Fruit fly (Drosophila melanogaster): ENCODE measurements around the gene mab-21.
A peak's percentile ranks its signal among the peaks of the same experiment; 100 is the strongest.

Gene mab-21

dm6 chrX:5968094-5968723, 44.8 kb downstream of the mab-21 start (continued):
- TF ChIP-seq tll (GFP tag; optimal IDR thresholded peaks at IDR 0.05) (no peak), Poxn (GFP tag; IDR thresholded peaks at IDR 0.05) (no peak), gsb-n (tag; optimal IDR thresholded peaks at IDR 0.05) (no peak), CG10209 (GFP tag; optimal IDR thresholded peaks at IDR 0.05) (no peak), CG3407 (GFP tag; optimal IDR thresholded peaks at IDR 0.05) (peak; percentile 8), lab (GFP tag; optimal IDR thresholded peaks at IDR 0.05) (no peak), emc (GFP tag; optimal IDR thresholded peaks at IDR 0.05) (no peak), CG9797 (GFP tag; optimal IDR thresholded peaks at IDR 0.05) (no peak), Dek (tag; optimal IDR thresholded peaks at IDR 0.05) (no peak), Doc2 (GFP tag; IDR thresholded peaks at IDR 0.05) (0 out of 2 replicates have a peak, but pooled peaks have one; percentile 15), odd (GFP tag; optimal IDR thresholded peaks at IDR 0.05) (no peak), mirr (GFP tag; optimal IDR thresholded peaks at IDR 0.05) (no peak), gt (GFP tag; IDR thresholded peaks at IDR 0.05) (no peak), CG18619 (GFP tag; optimal IDR thresholded peaks at IDR 0.05) (no peak), fu2 (GFP tag; optimal IDR thresholded peaks at IDR 0.05) (no peak), Ptx1 (GFP tag; IDR thresholded peaks at IDR 0.05) (peak; percentile 59), CG5953 (GFP tag; IDR thresholded peaks at IDR 0.05) (no peak), nerfin-2 (GFP tag; IDR thresholded peaks at IDR 0.05; ENCODE audit: partially characterized antibody) (no peak), CkIIα-i1 (GFP tag; IDR thresholded peaks at IDR 0.05) (no peak), CG9932 (GFP tag; IDR thresholded peaks at IDR 0.05) (no peak), Bgb (GFP tag; IDR thresholded peaks at IDR 0.05; ENCODE audit: partially characterized antibody) (no peak), E2f1 (GFP tag; IDR thresholded peaks at IDR 0.05) (0 out of 2 replicates have a peak, but pooled peaks have one; percentile 26), sd (tag; optimal IDR thresholded peaks at IDR 0.05) (no peak), Lpt (GFP tag; optimal IDR thresholded peaks at IDR 0.05) (no peak), CG13424 (tag; optimal IDR thresholded peaks at IDR 0.05) (no peak), CG4854 (GFP tag; optimal IDR thresholded peaks at IDR 0.05) (no peak), CG6854 (GFP tag; optimal IDR thresholded peaks at IDR 0.05) (no peak), zfh1 (GFP tag; IDR thresholded peaks at IDR 0.05) (peak; percentile 65), Fer1 (GFP tag; optimal IDR thresholded peaks at IDR 0.05) (no peak), crol (GFP tag; IDR thresholded peaks at IDR 0.05) (peak; percentile 47), H2.0 (GFP tag; IDR thresholded peaks at IDR 0.05) (0 out of 2 replicates have a peak, but pooled peaks have one; percentile 20), CG2129 (GFP tag; IDR thresholded peaks at IDR 0.05; ENCODE audit: partially characterized antibody) (no peak), Dip3 (GFP tag; optimal IDR thresholded peaks at IDR 0.05) (no peak), CG1603 (tag; optimal IDR thresholded peaks at IDR 0.05) (peak; percentile 69), hbn (GFP tag; IDR thresholded peaks at IDR 0.05; ENCODE audit: partially characterized antibody) (no peak), CHES-1-like (GFP tag; optimal IDR thresholded peaks at IDR 0.05) (no peak), NC2α (GFP tag; optimal IDR thresholded peaks at IDR 0.05) (no peak), CG33557 (GFP tag; optimal IDR thresholded peaks at IDR 0.05) (no peak), Dbx (GFP tag; IDR thresholded peaks at IDR 0.05) (no peak), btn (GFP tag; optimal IDR thresholded peaks at IDR 0.05) (no peak), Sox100B (GFP tag; optimal IDR thresholded peaks at IDR 0.05) (no peak), Bdp1 (GFP tag; optimal IDR thresholded peaks at IDR 0.05) (no peak), CG33213 (GFP tag; optimal IDR thresholded peaks at IDR 0.05) (no peak), BEAF-32 (GFP tag; optimal IDR thresholded peaks at IDR 0.05) (no peak), Chrac-16 (GFP tag; optimal IDR thresholded peaks at IDR 0.05) (no peak), sr (GFP tag; IDR thresholded peaks at IDR 0.05) (0 out of 3 replicates have a peak, but pooled peaks have one; percentile 26), Sry-β (GFP tag; optimal IDR thresholded peaks at IDR 0.05) (no peak), Pdp1 (GFP tag; optimal IDR thresholded peaks at IDR 0.05) (no peak), CG10979 (tag; optimal IDR thresholded peaks at IDR 0.05) (peak; percentile 50), CG6791 (GFP tag; IDR thresholded peaks at IDR 0.05; ENCODE audit: partially characterized antibody) (no peak)
